Fruit fly (Drosophila melanogaster): ENCODE results near the gene RpL30.

DNA sequence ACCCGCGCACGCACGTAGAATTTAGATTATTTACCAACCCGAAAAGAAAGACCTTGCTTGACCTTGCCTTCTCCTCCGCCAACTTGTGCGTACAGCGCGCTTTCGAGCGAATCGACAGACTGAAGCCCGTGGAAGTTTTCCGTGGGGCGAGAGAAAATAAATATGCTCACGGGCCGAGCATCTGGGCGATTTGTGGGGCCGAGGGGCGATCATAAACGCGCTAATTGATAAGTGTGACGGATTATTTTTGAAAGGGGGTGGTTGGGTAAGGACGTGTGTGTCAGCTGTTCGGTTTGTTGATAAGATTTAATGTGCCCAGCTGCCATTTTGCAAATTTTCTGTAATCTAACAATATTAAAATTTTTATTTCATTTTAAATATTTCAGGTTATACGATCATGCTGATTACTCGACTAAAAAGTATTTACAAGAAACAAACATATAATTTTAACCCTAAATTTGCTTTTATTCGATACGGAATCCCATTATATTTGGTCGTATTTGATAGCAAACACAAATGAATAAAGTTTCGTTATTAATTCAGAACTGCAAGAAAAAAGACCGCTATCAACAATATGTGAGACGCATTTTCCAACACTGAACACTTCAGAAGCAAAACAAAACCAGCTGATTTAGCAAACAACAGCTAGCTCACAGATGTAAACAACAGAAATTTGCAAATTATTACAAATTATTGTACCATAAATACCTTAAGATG is 34.9 kb downstream of the RpL30 start, which contains the start of the genes L2HGDH and CG10431:
- TF ChIP-seq psq (optimal IDR thresholded peaks at IDR 0.05), result no peak
- no peak for TF ChIP-seq usp (GFP tag; optimal IDR thresholded peaks at IDR 0.05)
- TF ChIP-seq EcR (GFP tag; optimal IDR thresholded peaks at IDR 0.05), result no peak
- TF ChIP-seq Dll (optimal IDR thresholded peaks at IDR 0.05), result no peak
- no peak for TF ChIP-seq CG8478 (optimal IDR thresholded peaks at IDR 0.05)
- TF ChIP-seq pan (optimal IDR thresholded peaks at IDR 0.05), result no peak

Data from whole organism.